Worm (Caenorhabditis elegans) whole organism, early embryonic: ENCODE results near the gene par-1.

Experiments used
- B0310.2 ChIP-seq: sonication (generic microtip); optimal IDR thresholded peaks from 2 replicates; lab custom pipeline; 2016; ENCODE audit warnings: mild to moderate bottlenecking, missing genetic modification characterization, missing compliant biosample characterization
- ama-1 ChIP-seq: fragments of 150-350 bp; optimal IDR thresholded peaks from 2 replicates; lab custom pipeline; 2014
- ets-7 ChIP-seq: sonication (generic microtip); optimal IDR thresholded peaks from 2 replicates; lab custom pipeline; 2016; ENCODE audit warnings: missing genotype, missing genetic modification characterization, missing compliant biosample characterization
- hmbx-1 ChIP-seq: sonication (generic microtip); optimal IDR thresholded peaks from 2 replicates; lab custom pipeline; 2016; ENCODE audit warnings: mild to moderate bottlenecking, missing genetic modification characterization, missing compliant biosample characterization
- pes-1 ChIP-seq: fragments of 200-800 bp; sonication (Bioruptor generic); IDR thresholded peaks from 2 replicates; pipeline ENCODE4 v1.3.6; 2022; ENCODE audit warnings: missing genetic modification reagents, missing genetic modification characterization, missing compliant biosample characterization
- sea-1 ChIP-seq: fragments of 200-800 bp; sonication (Bioruptor generic); conservative IDR thresholded peaks from 2 replicates; pipeline ENCODE4 v1.3.6; 2022; ENCODE audit warnings: missing genetic modification characterization, missing compliant biosample characterization
- tbx-37 ChIP-seq: fragments of 200-800 bp; sonication (Bioruptor generic); conservative IDR thresholded peaks from 2 replicates; pipeline ENCODE4 v1.3.6; 2022; ENCODE audit warnings: missing genetic modification reagents, missing genetic modification characterization, missing compliant biosample characterization
- tra-4 ChIP-seq: sonication (generic microtip); optimal IDR thresholded peaks from 2 replicates; lab custom pipeline; 2017; ENCODE audit warnings: missing genetic modification characterization, missing compliant biosample characterization

DNA sequence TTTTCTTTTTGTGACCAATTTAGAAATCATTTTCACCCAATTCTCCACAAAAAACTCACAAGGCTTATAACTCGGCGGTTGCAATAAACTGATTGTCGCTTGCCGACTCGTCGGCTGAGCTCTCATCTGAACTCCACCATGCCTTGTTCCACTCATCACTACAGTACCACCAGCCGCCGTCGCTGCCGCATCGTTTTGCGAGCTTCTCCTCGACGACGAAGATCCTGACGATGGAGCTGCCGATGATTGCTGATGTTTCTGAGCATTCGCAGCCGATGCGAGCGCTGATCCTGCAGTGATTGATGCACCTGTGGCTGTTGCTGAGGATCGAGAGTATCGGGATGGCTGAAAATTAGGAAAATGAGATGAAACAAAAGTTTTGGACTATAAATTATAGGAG is 24.5 kb downstream of the par-1 start:
- TF ChIP-seq B0310.2 (tag; lab: Kevin White, UChicago) (no peak), ets-7 (tag; lab: Kevin White, UChicago) (no peak), pes-1 (no peak), hmbx-1 (tag; lab: Kevin White, UChicago) (no peak), tra-4 (tag; lab: Kevin White, UChicago) (no peak), ama-1 (lab: Kevin White, UChicago) (no peak), tbx-37 (GFP tag; lab: Robert Waterston, UW) (no peak), sea-1 (no peak)
